Worm (Caenorhabditis elegans): ENCODE data around the gene clu-1.

Gene clu-1

ce11 chrIII:9570869-9571268 is 49.6 kb upstream of the clu-1 start (continued):
- no peak for TF ChIP-seq snpc-4 (GFP tag; optimal IDR thresholded peaks at IDR 0.05)
- no peak for TF ChIP-seq snpc-4 (tag; optimal IDR thresholded peaks at IDR 0.05)
- no peak for TF ChIP-seq bed-1 (GFP tag; IDR thresholded peaks at IDR 0.05)
- TF ChIP-seq tlf-1 (GFP tag; optimal IDR thresholded peaks at IDR 0.05), result no peak
- no peak for TF ChIP-seq egl-18 (GFP tag; IDR thresholded peaks at IDR 0.05)
- TF ChIP-seq dox-1 (GFP tag; IDR thresholded peaks at IDR 0.05), result no peak
- no peak for TF ChIP-seq unc-130 (GFP tag; optimal IDR thresholded peaks at IDR 0.05)
- no peak for TF ChIP-seq madf-10 (tag; optimal IDR thresholded peaks at IDR 0.05)
- TF ChIP-seq hrde-1 (tag; optimal IDR thresholded peaks at IDR 0.05; ENCODE audit: borderline replicate concordance), result no peak
- TF ChIP-seq efl-1 (GFP tag; optimal IDR thresholded peaks at IDR 0.05), result peak; percentile 50
- no peak for TF ChIP-seq B0035.1 (tag; optimal IDR thresholded peaks at IDR 0.05)
- peak; percentile 28 for TF ChIP-seq lin-54 (GFP tag; optimal IDR thresholded peaks at IDR 0.05)
- no peak for TF ChIP-seq snpc-1.1 (tag; optimal IDR thresholded peaks at IDR 0.05; ENCODE audit: insufficient read depth)
- TF ChIP-seq aptf-2 (GFP tag; conservative IDR thresholded peaks at IDR 0.05), result no peak
- no peak for TF ChIP-seq ztf-3 (GFP tag; optimal IDR thresholded peaks at IDR 0.05)
- no peak for TF ChIP-seq lir-1 (GFP tag; conservative IDR thresholded peaks at IDR 0.05)
- no peak for TF ChIP-seq madf-8 (GFP tag; conservative IDR thresholded peaks at IDR 0.05)
- no peak for TF ChIP-seq nhr-179 (tag; optimal IDR thresholded peaks at IDR 0.05)
- TF ChIP-seq ztf-22 (GFP tag; optimal IDR thresholded peaks at IDR 0.05), result no peak
- no peak for TF ChIP-seq F55B11.4 (tag; optimal IDR thresholded peaks at IDR 0.05; ENCODE audit: borderline replicate concordance, insufficient read depth)
- TF ChIP-seq atf-7 (tag; optimal IDR thresholded peaks at IDR 0.05), result no peak
- no peak for TF ChIP-seq gei-17 (GFP tag; optimal IDR thresholded peaks at IDR 0.05)
- no peak for TF ChIP-seq ceh-40 (GFP tag; IDR thresholded peaks at IDR 0.05)
- TF ChIP-seq F49E8.2 (tag; optimal IDR thresholded peaks at IDR 0.05; ENCODE audit: insufficient read depth), result no peak
- TF ChIP-seq athp-1 (tag; optimal IDR thresholded peaks at IDR 0.05), result no peak
- TF ChIP-seq nfyb-1 (GFP tag; IDR thresholded peaks at IDR 0.05), result peak; percentile 99
- TF ChIP-seq F10E7.11 (tag; optimal IDR thresholded peaks at IDR 0.05), result no peak
- TF ChIP-seq sea-2 (GFP tag; IDR thresholded peaks at IDR 0.05), result no peak
- 0 out of 2 replicates have a peak, but pooled peaks have one; percentile 12 for TF ChIP-seq mcd-1 (GFP tag; IDR thresholded peaks at IDR 0.05)

- TF ChIP-seq bed-1 (GFP tag; IDR thresholded peaks at IDR 0.05) (no peak), B0261.1 (tag; optimal IDR thresholded peaks at IDR 0.05) (no peak), sptf-2 (GFP tag; optimal IDR thresholded peaks at IDR 0.05) (no peak), efl-1 (GFP tag; optimal IDR thresholded peaks at IDR 0.05) (no peak), lin-26 (GFP tag; IDR thresholded peaks at IDR 0.05) (no peak), ets-4 (GFP tag; optimal IDR thresholded peaks at IDR 0.05) (no peak), K11D2.4 (GFP tag; IDR thresholded peaks at IDR 0.05) (no peak), Y56A3A.18 (GFP tag; IDR thresholded peaks at IDR 0.05) (no peak), egl-18 (GFP tag; IDR thresholded peaks at IDR 0.05) (no peak), lin-40 (tag; optimal IDR thresholded peaks at IDR 0.05) (no peak), C06A6.2 (GFP tag; conservative IDR thresholded peaks at IDR 0.05) (no peak), nhr-80 (tag; optimal IDR thresholded peaks at IDR 0.05) (no peak), B0336.3 (GFP tag; IDR thresholded peaks at IDR 0.05) (no peak)
Observed at ce11 chrIII:9568451-9568850, 47.2 kb upstream of the clu-1 start, which contains the start of gene C48B4.13. Gene C48B4.13, plus strand, starts transcription at chrIII:9568751.

Measured in whole organism, young adult.